Worm (Caenorhabditis elegans) whole organism, L1 larva: ENCODE results near the gene Y59E9AL.36.

ENCODE experiments used
- C16A3.4 ChIP-seq: fragments of 150-350 bp; optimal IDR thresholded peaks from 2 replicates; lab custom pipeline; 2014; ENCODE audit warnings: missing biosample characterization, missing genetic modification characterization
- aha-1 ChIP-seq: fragments of 150-350 bp; optimal IDR thresholded peaks from 2 replicates; lab custom pipeline; 2014; ENCODE audit warnings: missing biosample characterization, missing genetic modification characterization
- alr-1 ChIP-seq: fragments of 200-800 bp; sonication (Bioruptor generic); optimal IDR thresholded peaks from 2 replicates; lab custom pipeline; 2018; ENCODE audit warnings: borderline replicate concordance, mild to moderate bottlenecking, missing genetic modification characterization, missing compliant biosample characterization
- aly-2 ChIP-seq: fragments of 150-350 bp; optimal IDR thresholded peaks from 2 replicates; lab custom pipeline; 2014; ENCODE audit warnings: missing biosample characterization, missing genetic modification characterization
- ama-1 ChIP-seq: fragments of 150-350 bp; optimal IDR thresholded peaks from 2 replicates; lab custom pipeline; 2014
- blmp-1 ChIP-seq: fragments of 150-350 bp; optimal IDR thresholded peaks from 2 replicates; lab custom pipeline; 2014; ENCODE audit warnings: missing biosample characterization, missing genetic modification characterization
- ceh-88 ChIP-seq: fragments of 200-800 bp; sonication (Bioruptor generic); IDR thresholded peaks from 2 replicates; pipeline ENCODE4 v1.3.6; 2022; ENCODE audit warnings: missing genetic modification characterization, missing compliant biosample characterization
- ces-1 ChIP-seq: fragments of 150-350 bp; optimal IDR thresholded peaks from 2 replicates; lab custom pipeline; 2014; ENCODE audit warnings: missing biosample characterization, missing genetic modification reagents, missing genetic modification characterization
- efl-1 ChIP-seq, 4 experiments: fragments of 150-350 bp; optimal IDR thresholded peaks in 3 of 4; peaks in 1 of 4; 1 replicate in 1 of 4; 2 replicates in 3 of 4; lab custom pipeline; 2014; ENCODE audit warnings: missing biosample characterization in 2 of 4, missing genetic modification characterization in 2 of 4, missing genetic modification reagents in 2 of 4
- egl-27 ChIP-seq, 2 experiments: fragments of 150-350 bp in 1 of 2; sonication (generic microtip); optimal IDR thresholded peaks; 3 replicates each; lab custom pipeline; 2017 to 2018; ENCODE audit warnings: missing biosample characterization in 2 of 2, missing genetic modification characterization in 2 of 2, missing genetic modification reagents in 2 of 2
- elt-2 ChIP-seq: sonication (generic microtip); optimal IDR thresholded peaks from 2 replicates; lab custom pipeline; 2016; ENCODE audit warnings: missing genetic modification characterization, mild to moderate bottlenecking, inconsistent platforms, missing compliant biosample characterization, missing genetic modification reagents
- elt-3 ChIP-seq, 6 experiments: fragments of 150-350 bp in 1 of 6; sonication (generic microtip); optimal IDR thresholded peaks; 2 replicates each; lab custom pipeline; 2017 to 2018; ENCODE audit warnings: missing biosample characterization in 6 of 6, missing genetic modification characterization in 6 of 6, inconsistent platforms in 1 of 6
- fkh-10 ChIP-seq: sonication (generic microtip); optimal IDR thresholded peaks from 2 replicates; lab custom pipeline; 2017; ENCODE audit warnings: missing biosample characterization, missing genetic modification reagents, missing genetic modification characterization
- fkh-4 ChIP-seq: sonication (generic microtip); optimal IDR thresholded peaks from 2 replicates; lab custom pipeline; 2016; ENCODE audit warnings: missing compliant biosample characterization, missing genetic modification characterization, borderline replicate concordance
- fkh-8 ChIP-seq: sonication (generic microtip); optimal IDR thresholded peaks from 2 replicates; lab custom pipeline; 2016; ENCODE audit warnings: mild to moderate bottlenecking, missing genetic modification characterization, missing compliant biosample characterization
- fos-1 ChIP-seq: fragments of 150-350 bp; optimal IDR thresholded peaks from 2 replicates; lab custom pipeline; 2014; ENCODE audit warnings: missing biosample characterization, missing genetic modification characterization
- grh-1 ChIP-seq: fragments of 200-800 bp; sonication (Bioruptor generic); IDR thresholded peaks from 2 replicates; pipeline ENCODE4 v1.3.6; 2022; ENCODE audit warnings: missing genetic modification reagents, missing genetic modification characterization, missing compliant biosample characterization
- hlh-17 ChIP-seq: fragments of 200-800 bp; sonication (Bioruptor generic); optimal IDR thresholded peaks from 2 replicates; lab custom pipeline; 2018; ENCODE audit warnings: missing genetic modification characterization, mild to moderate bottlenecking, missing compliant biosample characterization, moderate library complexity, borderline replicate concordance
- hpl-2 ChIP-seq: fragments of 150-350 bp; optimal IDR thresholded peaks from 2 replicates; lab custom pipeline; 2014; ENCODE audit warnings: missing biosample characterization, missing genetic modification reagents, missing genetic modification characterization
- irx-1 ChIP-seq: sonication (generic microtip); optimal IDR thresholded peaks from 2 replicates; lab custom pipeline; 2016; ENCODE audit warnings: missing genetic modification characterization, missing compliant biosample characterization
- isw-1 ChIP-seq: fragments of 200-800 bp; sonication (Bioruptor generic); IDR thresholded peaks from 2 replicates; pipeline ENCODE4 v1.3.6; 2022; ENCODE audit warnings: missing genetic modification characterization, missing compliant biosample characterization
- jun-1 ChIP-seq: fragments of 150-350 bp; optimal IDR thresholded peaks from 2 replicates; lab custom pipeline; 2014; ENCODE audit warnings: missing biosample characterization, missing genetic modification reagents, missing genetic modification characterization
- lin-13 ChIP-seq: fragments of 150-350 bp; optimal IDR thresholded peaks from 2 replicates; lab custom pipeline; 2014; ENCODE audit warnings: missing biosample characterization, missing genetic modification reagents, missing genetic modification characterization
- lin-14 ChIP-seq: fragments of 200-800 bp; sonication (Bioruptor generic); optimal IDR thresholded peaks from 2 replicates; lab custom pipeline; 2018; ENCODE audit warnings: mild to moderate bottlenecking, missing genetic modification characterization, moderate library complexity, missing compliant biosample characterization
- lin-15B ChIP-seq: fragments of 150-350 bp; sonication (generic microtip); optimal IDR thresholded peaks from 3 replicates; lab custom pipeline; 2014; ENCODE audit warnings: missing biosample characterization, missing genetic modification characterization
- lin-39 ChIP-seq: fragments of 150-350 bp; optimal IDR thresholded peaks from 2 replicates; lab custom pipeline; 2014; ENCODE audit warnings: missing biosample characterization, missing genetic modification reagents, missing genetic modification characterization
- lir-3 ChIP-seq: sonication (generic microtip); optimal IDR thresholded peaks from 2 replicates; lab custom pipeline; 2016; ENCODE audit warnings: mild to moderate bottlenecking, missing genetic modification characterization, moderate library complexity, missing compliant biosample characterization; ENCODE audit not compliant: poor library complexity
- lsy-2 ChIP-seq, 2 experiments: fragments of 150-350 bp; optimal IDR thresholded peaks; 2 replicates each; lab custom pipeline; 2014; ENCODE audit warnings: missing biosample characterization in 2 of 2, missing genetic modification characterization in 2 of 2
- mab-9 ChIP-seq: fragments of 200-800 bp; sonication (Bioruptor generic); IDR thresholded peaks from 2 replicates; pipeline ENCODE4 v1.3.6; 2022; ENCODE audit warnings: missing genetic modification reagents, missing genetic modification characterization, missing compliant biosample characterization
- mep-1 ChIP-seq: fragments of 150-350 bp; optimal IDR thresholded peaks from 2 replicates; lab custom pipeline; 2014; ENCODE audit warnings: missing biosample characterization, missing genetic modification characterization
- nhr-20 ChIP-seq: sonication (generic microtip); optimal IDR thresholded peaks from 2 replicates; lab custom pipeline; 2016; ENCODE audit warnings: mild to moderate bottlenecking, missing genetic modification characterization, missing compliant biosample characterization
- nhr-237 ChIP-seq: fragments of 150-350 bp; optimal IDR thresholded peaks from 2 replicates; lab custom pipeline; 2014; ENCODE audit warnings: missing biosample characterization, missing genetic modification characterization
- nhr-28 ChIP-seq: fragments of 150-350 bp; optimal IDR thresholded peaks from 2 replicates; lab custom pipeline; 2014; ENCODE audit warnings: missing biosample characterization, missing genetic modification characterization
- nhr-47 ChIP-seq: sonication (generic microtip); optimal IDR thresholded peaks from 2 replicates; lab custom pipeline; 2016; ENCODE audit warnings: mild to moderate bottlenecking, missing genetic modification characterization, moderate library complexity, missing compliant biosample characterization
- nhr-71 ChIP-seq: sonication (generic microtip); optimal IDR thresholded peaks from 2 replicates; lab custom pipeline; 2016; ENCODE audit warnings: mild to moderate bottlenecking, missing genetic modification characterization, moderate library complexity, missing compliant biosample characterization
- nhr-76 ChIP-seq: sonication (generic microtip); optimal IDR thresholded peaks from 2 replicates; lab custom pipeline; 2017; ENCODE audit warnings: missing biosample characterization, missing genetic modification characterization
- nhr-77 ChIP-seq: fragments of 150-350 bp; optimal IDR thresholded peaks from 2 replicates; lab custom pipeline; 2014; ENCODE audit warnings: missing biosample characterization, missing genetic modification characterization
- nhr-84 ChIP-seq: sonication (generic microtip); optimal IDR thresholded peaks from 2 replicates; lab custom pipeline; 2017; ENCODE audit warnings: missing biosample characterization, missing genetic modification characterization
- nhr-90 ChIP-seq: sonication (generic microtip); optimal IDR thresholded peaks from 2 replicates; lab custom pipeline; 2016; ENCODE audit warnings: mild to moderate bottlenecking, missing genetic modification characterization, missing compliant biosample characterization; ENCODE audit not compliant: poor library complexity
- pax-3 ChIP-seq: fragments of 200-800 bp; sonication (Bioruptor generic); optimal IDR thresholded peaks from 2 replicates; lab custom pipeline; 2018; ENCODE audit warnings: mild to moderate bottlenecking, missing genetic modification characterization, moderate library complexity, missing compliant biosample characterization
- snpc-4 ChIP-seq: fragments of 150-350 bp; optimal IDR thresholded peaks from 2 replicates; lab custom pipeline; 2014; ENCODE audit warnings: missing biosample characterization, missing genetic modification characterization
- snu-23 ChIP-seq: sonication (generic microtip); optimal IDR thresholded peaks from 2 replicates; lab custom pipeline; 2016; ENCODE audit warnings: missing genetic modification characterization, missing compliant biosample characterization
- sox-4 ChIP-seq: sonication (generic microtip); optimal IDR thresholded peaks from 2 replicates; lab custom pipeline; 2016; ENCODE audit warnings: missing genetic modification characterization, missing compliant biosample characterization
- sptf-1 ChIP-seq: fragments of 150-350 bp; optimal IDR thresholded peaks from 2 replicates; lab custom pipeline; 2014; ENCODE audit warnings: missing biosample characterization, missing genetic modification characterization
- sup-37 ChIP-seq: fragments of 200-800 bp; sonication (Bioruptor generic); optimal IDR thresholded peaks from 2 replicates; lab custom pipeline; 2018; ENCODE audit warnings: mild to moderate bottlenecking, missing genetic modification characterization, missing compliant biosample characterization
- swsn-7 ChIP-seq: sonication (generic microtip); optimal IDR thresholded peaks from 2 replicates; lab custom pipeline; 2016; ENCODE audit warnings: missing genetic modification characterization, missing compliant biosample characterization
- tbx-2 ChIP-seq: sonication (generic microtip); optimal IDR thresholded peaks from 2 replicates; lab custom pipeline; 2016; ENCODE audit warnings: missing genetic modification characterization, missing compliant biosample characterization
- tlp-1 ChIP-seq: fragments of 150-350 bp; optimal IDR thresholded peaks from 2 replicates; lab custom pipeline; 2014; ENCODE audit warnings: missing biosample characterization, missing genetic modification characterization
- unc-30 ChIP-seq: sonication (generic microtip); optimal IDR thresholded peaks from 2 replicates; lab custom pipeline; 2017; ENCODE audit warnings: missing biosample characterization, missing genetic modification characterization
- unc-62 ChIP-seq: fragments of 150-350 bp; optimal IDR thresholded peaks from 2 replicates; lab custom pipeline; 2014; ENCODE audit warnings: missing biosample characterization, missing genetic modification reagents, missing genetic modification characterization
- unc-86 ChIP-seq: sonication (generic microtip); optimal IDR thresholded peaks from 2 replicates; lab custom pipeline; 2016; ENCODE audit warnings: missing genetic modification characterization, missing compliant biosample characterization
- unc-98 ChIP-seq: fragments of 200-800 bp; sonication (Bioruptor generic); IDR thresholded peaks from 2 replicates; pipeline ENCODE4 v1.3.6; 2022; ENCODE audit warnings: missing genetic modification characterization, missing compliant biosample characterization
- zag-1 ChIP-seq: fragments of 150-350 bp; optimal IDR thresholded peaks from 2 replicates; lab custom pipeline; 2014; ENCODE audit warnings: missing biosample characterization, missing genetic modification characterization
- ztf-4 ChIP-seq: fragments of 150-350 bp; optimal IDR thresholded peaks from 2 replicates; lab custom pipeline; 2014; ENCODE audit warnings: missing biosample characterization, missing genetic modification characterization

Gene Y59E9AL.36

ce11 chrIV:5209390-5209789 lies at the start of gene Y59E9AL.36, which contains the start of gene nbet-1:
TSS of gene Y59E9AL.36 (minus strand) at chrIV:5209481.
TSS of gene nbet-1 (plus strand) at chrIV:5209501.
- TF ChIP-seq aly-2 (tag; lab: Kevin White, UChicago): no peak
- TF ChIP-seq snu-23 (GFP tag; lab: Kevin White, UChicago): peak; percentile 84
- TF ChIP-seq lin-13 (GFP tag; lab: Kevin White, UChicago): peak; percentile 61
- TF ChIP-seq fkh-4: no peak
- TF ChIP-seq elt-2 (tag; lab: Kevin White, UChicago): peak; percentile 15
- peak; percentile 55 for TF ChIP-seq fkh-8
- TF ChIP-seq sup-37 (GFP tag; lab: Kevin White, UChicago): no peak
- TF ChIP-seq blmp-1 (tag; lab: Kevin White, UChicago): peak; percentile 43
- TF ChIP-seq lir-3 (tag; lab: Kevin White, UChicago): no peak
- TF ChIP-seq nhr-77 (tag; lab: Kevin White, UChicago): peak; percentile 64
- no peak for TF ChIP-seq nhr-76 (tag; lab: Kevin White, UChicago)
- TF ChIP-seq efl-1 (optimal IDR thresholded peaks at IDR 0.05; lab: Kevin White, UChicago): peak; percentile 89 to 91
- TF ChIP-seq efl-1 (GFP tag; optimal IDR thresholded peaks at IDR 0.05 in 1 of 2; lab: Kevin White, UChicago): peak; percentile 89 to 99
- peak; percentile 60 for TF ChIP-seq jun-1 (tag; lab: Kevin White, UChicago)
- peak; percentile 56 for TF ChIP-seq unc-86 (tag; lab: Kevin White, UChicago)
- no peak for TF ChIP-seq unc-62 (GFP tag; lab: Kevin White, UChicago)
- TF ChIP-seq fos-1 (tag; lab: Kevin White, UChicago): peak; percentile 57
- no peak for TF ChIP-seq aha-1 (tag; lab: Kevin White, UChicago)
- no peak for TF ChIP-seq mab-9 (GFP tag; lab: Robert Waterston, UW)
- TF ChIP-seq nhr-71 (tag; lab: Kevin White, UChicago): peak; percentile 82
- TF ChIP-seq ztf-4: no peak
- peak; percentile 64 for TF ChIP-seq isw-1
- TF ChIP-seq ama-1: no peak
- no peak for TF ChIP-seq nhr-237 (tag; lab: Kevin White, UChicago)
- TF ChIP-seq ceh-88: peak; percentile 35; the same call in 1 of the 2 replicates
- no peak for TF ChIP-seq nhr-28 (tag; lab: Kevin White, UChicago)
- peak; percentile 65 for TF ChIP-seq grh-1
- peak; percentile 45 for TF ChIP-seq snpc-4 (tag; lab: Kevin White, UChicago)
- TF ChIP-seq lin-14 (GFP tag; lab: Kevin White, UChicago): peak; percentile 73
- no peak for TF ChIP-seq pax-3 (tag; lab: Kevin White, UChicago)
- TF ChIP-seq unc-30 (tag; lab: Kevin White, UChicago): no peak
- peak in 2 of 6 experiments; percentile 37 to 40 for TF ChIP-seq elt-3 (tag; optimal IDR thresholded peaks at IDR 0.05; lab: Kevin White, UChicago)
- TF ChIP-seq hlh-17 (GFP tag; lab: Kevin White, UChicago): no peak
- TF ChIP-seq unc-98 (GFP tag; lab: Robert Waterston, UW): no peak
- TF ChIP-seq mep-1 (tag; lab: Kevin White, UChicago): peak; percentile 86
- TF ChIP-seq alr-1 (tag; lab: Kevin White, UChicago): no peak
- peak; percentile 13 for TF ChIP-seq lin-39 (tag; lab: Kevin White, UChicago)
- TF ChIP-seq tlp-1 (tag; lab: Kevin White, UChicago): no peak
- TF ChIP-seq zag-1 (tag; lab: Kevin White, UChicago): no peak
- TF ChIP-seq lin-15B (tag; lab: Kevin White, UChicago): peak; percentile 97
- peak; percentile 61 for TF ChIP-seq irx-1
- TF ChIP-seq swsn-7 (tag; lab: Kevin White, UChicago): peak; percentile 63
- TF ChIP-seq lsy-2 (tag; optimal IDR thresholded peaks at IDR 0.05; lab: Kevin White, UChicago): peak; percentile 81 to 90
- peak; percentile 85 for TF ChIP-seq nhr-47 (tag; lab: Kevin White, UChicago)
- peak; percentile 90 for TF ChIP-seq C16A3.4 (tag; lab: Kevin White, UChicago)
- peak; percentile 15 for TF ChIP-seq hpl-2 (GFP tag; lab: Kevin White, UChicago)
- no peak for TF ChIP-seq sptf-1 (tag; lab: Kevin White, UChicago)
- TF ChIP-seq nhr-84 (tag; lab: Kevin White, UChicago): no peak
- no peak for TF ChIP-seq egl-27 (tag; optimal IDR thresholded peaks at IDR 0.05; lab: Kevin White, UChicago)
- no peak for TF ChIP-seq fkh-10 (GFP tag; lab: Kevin White, UChicago)
- no peak for TF ChIP-seq sox-4 (tag; lab: Kevin White, UChicago)
- TF ChIP-seq ces-1 (GFP tag; lab: Kevin White, UChicago): no peak
- peak; percentile 65 for TF ChIP-seq nhr-90
- TF ChIP-seq tbx-2 (tag; lab: Kevin White, UChicago): peak; percentile 70
- TF ChIP-seq nhr-20 (tag; lab: Kevin White, UChicago): peak; percentile 72
